Worm (Caenorhabditis elegans): ENCODE data around the gene F12E12.1.

The F12E12.1 gene

ce11 chrII:3743684-3744200 lies 2.1 kb downstream of the F12E12.1 start, which contains the start of gene nta-1:
Gene nta-1, minus strand, starts transcription at chrII:3743814.
- no peak for TF ChIP-seq ama-1 (optimal IDR thresholded peaks at IDR 0.05)
- TF ChIP-seq flt-1 (GFP tag; IDR thresholded peaks at IDR 0.05): no peak
- TF ChIP-seq tra-4 (tag; optimal IDR thresholded peaks at IDR 0.05): no peak
- no peak for TF ChIP-seq hmg-4 (GFP tag; optimal IDR thresholded peaks at IDR 0.05)
- TF ChIP-seq sea-1 (GFP tag; conservative IDR thresholded peaks at IDR 0.05): no peak
- TF ChIP-seq tbx-11 (GFP tag; IDR thresholded peaks at IDR 0.05): no peak
- TF ChIP-seq ceh-13 (GFP tag; optimal IDR thresholded peaks at IDR 0.05): no peak
- TF ChIP-seq F13C5.2 (tag; optimal IDR thresholded peaks at IDR 0.05): no peak
- no peak for TF ChIP-seq hmbx-1 (tag; optimal IDR thresholded peaks at IDR 0.05)
- no peak for TF ChIP-seq ceh-36 (tag; optimal IDR thresholded peaks at IDR 0.05)
- no peak for TF ChIP-seq pes-1 (GFP tag; IDR thresholded peaks at IDR 0.05)
- no peak for TF ChIP-seq hnd-1 (tag; optimal IDR thresholded peaks at IDR 0.05)
- no peak for TF ChIP-seq aly-1 (tag; optimal IDR thresholded peaks at IDR 0.05)
- no peak for TF ChIP-seq tbx-37 (GFP tag; conservative IDR thresholded peaks at IDR 0.05)
- TF ChIP-seq B0310.2 (tag; optimal IDR thresholded peaks at IDR 0.05): no peak
- no peak for TF ChIP-seq ets-7 (tag; optimal IDR thresholded peaks at IDR 0.05)
- TF ChIP-seq scrt-1 (GFP tag; IDR thresholded peaks at IDR 0.05): no peak

ce11 chrII:3747405-3747804 lies 5.7 kb downstream of the F12E12.1 start, which contains the start of gene fbxb-92:
Gene fbxb-92, minus strand, starts transcription at chrII:3747505.
- no peak for TF ChIP-seq hmg-4 (GFP tag; optimal IDR thresholded peaks at IDR 0.05)
- TF ChIP-seq ceh-36 (tag; optimal IDR thresholded peaks at IDR 0.05): no peak
- TF ChIP-seq F13C5.2 (tag; optimal IDR thresholded peaks at IDR 0.05): no peak
- TF ChIP-seq pes-1 (GFP tag; IDR thresholded peaks at IDR 0.05): no peak

ce11 chrII:3748719-3749118 lies 7.0 kb downstream of the F12E12.1 start, which contains the start of gene fbxb-90:
Gene fbxb-90, minus strand, starts transcription at chrII:3748819.
- no peak for TF ChIP-seq flt-1 (GFP tag; IDR thresholded peaks at IDR 0.05)
- no peak for TF ChIP-seq hmbx-1 (tag; optimal IDR thresholded peaks at IDR 0.05)
- no peak for TF ChIP-seq tbx-37 (GFP tag; conservative IDR thresholded peaks at IDR 0.05)
- no peak for TF ChIP-seq ceh-36 (tag; optimal IDR thresholded peaks at IDR 0.05)
- TF ChIP-seq hnd-1 (tag; optimal IDR thresholded peaks at IDR 0.05): no peak

- TF ChIP-seq sea-1 (GFP tag; conservative IDR thresholded peaks at IDR 0.05): no peak
- no peak for TF ChIP-seq hnd-1 (tag; optimal IDR thresholded peaks at IDR 0.05)
- TF ChIP-seq ceh-13 (GFP tag; optimal IDR thresholded peaks at IDR 0.05): no peak
- no peak for TF ChIP-seq tbx-11 (GFP tag; IDR thresholded peaks at IDR 0.05)
- no peak for TF ChIP-seq pes-1 (GFP tag; IDR thresholded peaks at IDR 0.05)
- TF ChIP-seq aly-1 (tag; optimal IDR thresholded peaks at IDR 0.05): no peak
- TF ChIP-seq B0310.2 (tag; optimal IDR thresholded peaks at IDR 0.05): no peak
- TF ChIP-seq hmg-4 (GFP tag; optimal IDR thresholded peaks at IDR 0.05): no peak
- no peak for TF ChIP-seq ceh-36 (tag; optimal IDR thresholded peaks at IDR 0.05)
- no peak for TF ChIP-seq ets-7 (tag; optimal IDR thresholded peaks at IDR 0.05)
- no peak for TF ChIP-seq tbx-37 (GFP tag; conservative IDR thresholded peaks at IDR 0.05)
- no peak for TF ChIP-seq ama-1 (optimal IDR thresholded peaks at IDR 0.05)
- no peak for TF ChIP-seq F13C5.2 (tag; optimal IDR thresholded peaks at IDR 0.05)
- TF ChIP-seq tra-4 (tag; optimal IDR thresholded peaks at IDR 0.05): no peak
- no peak for TF ChIP-seq flt-1 (GFP tag; IDR thresholded peaks at IDR 0.05)
- no peak for TF ChIP-seq scrt-1 (GFP tag; IDR thresholded peaks at IDR 0.05)
- no peak for TF ChIP-seq hmbx-1 (tag; optimal IDR thresholded peaks at IDR 0.05)
Observed at ce11 chrII:3750685-3751084, 9.0 kb downstream of the F12E12.1 start, which contains the start of gene fbxb-91. Gene fbxb-91, minus strand, starts transcription at chrII:3750785.

ce11 chrII:3752184-3752583 lies 10.5 kb downstream of the F12E12.1 start, which contains the start of gene sdz-11:
Gene sdz-11, minus strand, starts transcription at chrII:3752284.
- TF ChIP-seq tra-4 (tag; optimal IDR thresholded peaks at IDR 0.05): no peak
- TF ChIP-seq hnd-1 (tag; optimal IDR thresholded peaks at IDR 0.05): no peak
- TF ChIP-seq aly-1 (tag; optimal IDR thresholded peaks at IDR 0.05): no peak
- TF ChIP-seq ceh-13 (GFP tag; optimal IDR thresholded peaks at IDR 0.05): no peak
- no peak for TF ChIP-seq ceh-36 (tag; optimal IDR thresholded peaks at IDR 0.05)
- no peak for TF ChIP-seq pes-1 (GFP tag; IDR thresholded peaks at IDR 0.05)
- TF ChIP-seq hmbx-1 (tag; optimal IDR thresholded peaks at IDR 0.05): no peak
- TF ChIP-seq scrt-1 (GFP tag; IDR thresholded peaks at IDR 0.05): no peak
- TF ChIP-seq sea-1 (GFP tag; conservative IDR thresholded peaks at IDR 0.05): no peak
- no peak for TF ChIP-seq F13C5.2 (tag; optimal IDR thresholded peaks at IDR 0.05)
- no peak for TF ChIP-seq tbx-37 (GFP tag; conservative IDR thresholded peaks at IDR 0.05)
- no peak for TF ChIP-seq hmg-4 (GFP tag; optimal IDR thresholded peaks at IDR 0.05)
- no peak for TF ChIP-seq flt-1 (GFP tag; IDR thresholded peaks at IDR 0.05)
- TF ChIP-seq B0310.2 (tag; optimal IDR thresholded peaks at IDR 0.05): no peak
- no peak for TF ChIP-seq tbx-11 (GFP tag; IDR thresholded peaks at IDR 0.05)
- no peak for TF ChIP-seq ama-1 (optimal IDR thresholded peaks at IDR 0.05)
- no peak for TF ChIP-seq ets-7 (tag; optimal IDR thresholded peaks at IDR 0.05)

- TF ChIP-seq aly-1 (tag; optimal IDR thresholded peaks at IDR 0.05) (no peak), hmg-4 (GFP tag; optimal IDR thresholded peaks at IDR 0.05) (no peak), hnd-1 (tag; optimal IDR thresholded peaks at IDR 0.05) (no peak), tbx-37 (GFP tag; conservative IDR thresholded peaks at IDR 0.05) (no peak), F13C5.2 (tag; optimal IDR thresholded peaks at IDR 0.05) (no peak), ets-7 (tag; optimal IDR thresholded peaks at IDR 0.05) (no peak), scrt-1 (GFP tag; IDR thresholded peaks at IDR 0.05) (no peak)
Observed at ce11 chrII:3753598-3753997, 11.9 kb downstream of the F12E12.1 start, which contains the start of gene rcd-1. Gene rcd-1, plus strand, starts transcription at chrII:3753898.

ce11 chrII:3757499-3757898 lies 15.8 kb downstream of the F12E12.1 start, which contains the start of gene srx-111:
Gene srx-111, plus strand, starts transcription at chrII:3757799.
- TF ChIP-seq B0310.2 (tag; optimal IDR thresholded peaks at IDR 0.05) (no peak), tbx-11 (GFP tag; IDR thresholded peaks at IDR 0.05) (no peak), hmbx-1 (tag; optimal IDR thresholded peaks at IDR 0.05) (no peak), flt-1 (GFP tag; IDR thresholded peaks at IDR 0.05) (no peak), sea-1 (GFP tag; conservative IDR thresholded peaks at IDR 0.05) (no peak), F13C5.2 (tag; optimal IDR thresholded peaks at IDR 0.05) (no peak), ama-1 (optimal IDR thresholded peaks at IDR 0.05) (no peak), tbx-37 (GFP tag; conservative IDR thresholded peaks at IDR 0.05) (no peak), hmg-4 (GFP tag; optimal IDR thresholded peaks at IDR 0.05) (no peak), ceh-36 (tag; optimal IDR thresholded peaks at IDR 0.05) (no peak), aly-1 (tag; optimal IDR thresholded peaks at IDR 0.05) (no peak), ets-7 (tag; optimal IDR thresholded peaks at IDR 0.05) (no peak), pes-1 (GFP tag; IDR thresholded peaks at IDR 0.05) (no peak), hnd-1 (tag; optimal IDR thresholded peaks at IDR 0.05) (no peak), tra-4 (tag; optimal IDR thresholded peaks at IDR 0.05) (no peak), ceh-13 (GFP tag; optimal IDR thresholded peaks at IDR 0.05) (no peak), scrt-1 (GFP tag; IDR thresholded peaks at IDR 0.05) (no peak)

Measured in whole organism, early embryonic.